Worm (Caenorhabditis elegans): Measurements from ENCODE around the gene srx-65.

The srx-65 gene

ce11 chrV:3970410-3970809 lies 48.7 kb downstream of the srx-65 start, which contains the start of gene cyp-34A9 (continued):
- TF ChIP-seq mep-1 (tag; optimal IDR thresholded peaks at IDR 0.05) (no peak), nhr-71 (tag; optimal IDR thresholded peaks at IDR 0.05) (peak; percentile 13), nhr-85 (tag) (peak; percentile 4), efl-1 (optimal IDR thresholded peaks at IDR 0.05) (no peak), efl-1 (GFP tag; optimal IDR thresholded peaks at IDR 0.05 in 1 of 2) (no peak)
